Worm (Caenorhabditis elegans) whole organism, late embryonic: ENCODE results near the gene mcm-10.
A peak's percentile ranks its signal among the peaks of the same experiment; 100 is the strongest.

ENCODE experiments used
- C38D4.7 ChIP-seq: fragments of 200-800 bp; sonication (Bioruptor generic); optimal IDR thresholded peaks from 2 replicates; lab custom pipeline; 2018; ENCODE audit warnings: mild to moderate bottlenecking, missing genetic modification characterization, moderate library complexity, missing compliant biosample characterization
- K02D7.2 ChIP-seq: sonication (generic microtip); optimal IDR thresholded peaks from 2 replicates; lab custom pipeline; 2017; ENCODE audit warnings: mild to moderate bottlenecking, missing genetic modification characterization, missing compliant biosample characterization
- T23F11.4 ChIP-seq: fragments of 200-800 bp; sonication (Bioruptor generic); optimal IDR thresholded peaks from 2 replicates; lab custom pipeline; 2018; ENCODE audit warnings: mild to moderate bottlenecking, missing genetic modification characterization, missing compliant biosample characterization
- Y22D7AL.16 ChIP-seq: sonication (generic microtip); optimal IDR thresholded peaks from 2 replicates; lab custom pipeline; 2016; ENCODE audit warnings: missing genetic modification characterization, missing compliant biosample characterization
- ama-1 ChIP-seq: fragments of 150-350 bp; optimal IDR thresholded peaks from 2 replicates; lab custom pipeline; 2014
- ceh-19 ChIP-seq: fragments of 200-800 bp; sonication (Bioruptor generic); optimal IDR thresholded peaks from 2 replicates; lab custom pipeline; 2018; ENCODE audit warnings: mild to moderate bottlenecking, missing genetic modification characterization, missing compliant biosample characterization
- ceh-24 ChIP-seq: sonication (generic microtip); optimal IDR thresholded peaks from 2 replicates; lab custom pipeline; 2016; ENCODE audit warnings: mild to moderate bottlenecking, missing genetic modification characterization, missing compliant biosample characterization
- ceh-31 ChIP-seq: sonication (generic microtip); optimal IDR thresholded peaks from 2 replicates; lab custom pipeline; 2016; ENCODE audit warnings: missing genetic modification characterization, missing compliant biosample characterization
- ceh-34 ChIP-seq: sonication (generic microtip); optimal IDR thresholded peaks from 2 replicates; lab custom pipeline; 2016; ENCODE audit warnings: mild to moderate bottlenecking, missing genetic modification characterization, missing compliant biosample characterization
- ceh-45 ChIP-seq: fragments of 200-800 bp; sonication (Bioruptor generic); IDR thresholded peaks from 2 replicates; pipeline ENCODE4 v1.3.6; 2022; ENCODE audit warnings: missing genetic modification reagents, missing genetic modification characterization, missing compliant biosample characterization
- ceh-48 ChIP-seq: sonication (generic microtip); optimal IDR thresholded peaks from 2 replicates; lab custom pipeline; 2016; ENCODE audit warnings: missing genetic modification characterization, inconsistent platforms, missing compliant biosample characterization
- ceh-6 ChIP-seq: fragments of 200-800 bp; sonication (Bioruptor generic); optimal IDR thresholded peaks from 2 replicates; lab custom pipeline; 2018; ENCODE audit warnings: mild to moderate bottlenecking, missing genetic modification characterization, missing compliant biosample characterization
- ceh-9 ChIP-seq: sonication (generic microtip); optimal IDR thresholded peaks from 2 replicates; lab custom pipeline; 2016; ENCODE audit warnings: mild to moderate bottlenecking, missing genetic modification characterization, inconsistent platforms, missing compliant biosample characterization
- dmd-4 ChIP-seq: sonication (generic microtip); optimal IDR thresholded peaks from 2 replicates; lab custom pipeline; 2016; ENCODE audit warnings: borderline replicate concordance, missing genetic modification characterization, missing compliant biosample characterization
- dve-1 ChIP-seq: sonication (generic microtip); optimal IDR thresholded peaks from 2 replicates; lab custom pipeline; 2017; ENCODE audit warnings: antibody characterized with exemption, mild to moderate bottlenecking, missing genetic modification characterization, missing compliant biosample characterization
- elt-2 ChIP-seq: sonication (generic microtip); optimal IDR thresholded peaks from 2 replicates; lab custom pipeline; 2016; ENCODE audit warnings: missing genetic modification reagents, missing genetic modification characterization, missing compliant biosample characterization
- elt-4 ChIP-seq: sonication (generic microtip); optimal IDR thresholded peaks from 2 replicates; lab custom pipeline; 2016; ENCODE audit warnings: missing genetic modification characterization, missing compliant biosample characterization
- fax-1 ChIP-seq: sonication (generic microtip); optimal IDR thresholded peaks from 2 replicates; lab custom pipeline; 2016; ENCODE audit warnings: missing genotype, missing genetic modification characterization, missing compliant biosample characterization
- fkh-10 ChIP-seq: fragments of 150-350 bp; optimal IDR thresholded peaks from 2 replicates; lab custom pipeline; 2014; ENCODE audit warnings: missing biosample characterization, missing genetic modification reagents, missing genetic modification characterization
- fkh-6 ChIP-seq: sonication (generic microtip); optimal IDR thresholded peaks from 2 replicates; lab custom pipeline; 2016; ENCODE audit warnings: missing genetic modification characterization, missing compliant biosample characterization
- gmeb-2 ChIP-seq: sonication (generic microtip); optimal IDR thresholded peaks from 2 replicates; lab custom pipeline; 2016; ENCODE audit warnings: missing genetic modification characterization, inconsistent platforms, missing compliant biosample characterization
- hlh-15 ChIP-seq: sonication (generic microtip); optimal IDR thresholded peaks from 2 replicates; lab custom pipeline; 2016; ENCODE audit warnings: missing genetic modification characterization, missing compliant biosample characterization
- hlh-30 ChIP-seq: sonication (generic microtip); optimal IDR thresholded peaks from 2 replicates; lab custom pipeline; 2017; ENCODE audit warnings: antibody characterized with exemption, missing genetic modification characterization, missing compliant biosample characterization; ENCODE audit not compliant: insufficient read depth
- hlh-6 ChIP-seq: sonication (generic microtip); optimal IDR thresholded peaks from 2 replicates; lab custom pipeline; 2016; ENCODE audit warnings: missing genotype, missing genetic modification characterization, missing compliant biosample characterization
- madf-2 ChIP-seq: sonication (generic microtip); optimal IDR thresholded peaks from 2 replicates; lab custom pipeline; 2017; ENCODE audit warnings: missing genetic modification characterization, missing compliant biosample characterization
- nfya-1 ChIP-seq: sonication (generic microtip); optimal IDR thresholded peaks from 2 replicates; lab custom pipeline; 2017; ENCODE audit warnings: missing genetic modification characterization, mild to moderate bottlenecking, missing compliant biosample characterization, antibody characterized with exemption, moderate library complexity
- nhr-232 ChIP-seq: sonication (generic microtip); optimal IDR thresholded peaks from 2 replicates; lab custom pipeline; 2016; ENCODE audit warnings: missing genetic modification characterization, missing compliant biosample characterization
- odd-2 ChIP-seq: sonication (generic microtip); optimal IDR thresholded peaks from 2 replicates; lab custom pipeline; 2017; ENCODE audit warnings: antibody characterized with exemption, mild to moderate bottlenecking, missing genetic modification characterization, missing compliant biosample characterization
- pat-9 ChIP-seq: fragments of 200-800 bp; sonication (Bioruptor generic); optimal IDR thresholded peaks from 2 replicates; lab custom pipeline; 2018; ENCODE audit warnings: mild to moderate bottlenecking, missing genetic modification characterization, moderate library complexity, missing compliant biosample characterization
- ref-2 ChIP-seq: sonication (generic microtip); optimal IDR thresholded peaks from 2 replicates; lab custom pipeline; 2016; ENCODE audit warnings: missing genetic modification characterization, missing compliant biosample characterization
- rnt-1 ChIP-seq: sonication (generic microtip); optimal IDR thresholded peaks from 2 replicates; lab custom pipeline; 2016; ENCODE audit warnings: missing genetic modification characterization, missing compliant biosample characterization
- sdc-2 ChIP-seq: sonication (generic microtip); optimal IDR thresholded peaks from 2 replicates; lab custom pipeline; 2016; ENCODE audit warnings: missing genotype, missing genetic modification characterization, missing compliant biosample characterization
- sox-4 ChIP-seq: sonication (generic microtip); optimal IDR thresholded peaks from 2 replicates; lab custom pipeline; 2017; ENCODE audit warnings: mild to moderate bottlenecking, missing genetic modification characterization, inconsistent platforms, missing compliant biosample characterization
- syd-9 ChIP-seq: sonication (generic microtip); optimal IDR thresholded peaks from 2 replicates; lab custom pipeline; 2016; ENCODE audit warnings: mild to moderate bottlenecking, missing genetic modification characterization, moderate library complexity, missing compliant biosample characterization
- tbx-2 ChIP-seq: sonication (generic microtip); optimal IDR thresholded peaks from 2 replicates; lab custom pipeline; 2016; ENCODE audit warnings: missing genetic modification characterization, missing compliant biosample characterization
- tbx-7 ChIP-seq: sonication (generic microtip); optimal IDR thresholded peaks from 2 replicates; lab custom pipeline; 2016; ENCODE audit warnings: missing genotype, missing genetic modification characterization, missing compliant biosample characterization
- ttx-3 ChIP-seq: sonication (generic microtip); optimal IDR thresholded peaks from 2 replicates; lab custom pipeline; 2016; ENCODE audit warnings: missing genetic modification reagents, missing genetic modification characterization, missing compliant biosample characterization
- unc-3 ChIP-seq, 2 experiments: fragments of 200-800 bp in 1 of 2; sonication (Bioruptor generic) in 1 of 2; sonication (generic microtip) in 1 of 2; conservative IDR thresholded peaks in 1 of 2; optimal IDR thresholded peaks in 1 of 2; 2 replicates each; pipeline versions ENCODE4 v1.3.6 to Lab custom; 2016 to 2022; ENCODE audit warnings: missing compliant biosample characterization in 2 of 2, missing genetic modification characterization in 2 of 2, missing genetic modification reagents in 1 of 2
- unc-55 ChIP-seq: sonication (generic microtip); optimal IDR thresholded peaks from 2 replicates; lab custom pipeline; 2017; ENCODE audit warnings: missing biosample characterization, missing genetic modification reagents, missing genetic modification characterization

The mcm-10 gene

DNA sequence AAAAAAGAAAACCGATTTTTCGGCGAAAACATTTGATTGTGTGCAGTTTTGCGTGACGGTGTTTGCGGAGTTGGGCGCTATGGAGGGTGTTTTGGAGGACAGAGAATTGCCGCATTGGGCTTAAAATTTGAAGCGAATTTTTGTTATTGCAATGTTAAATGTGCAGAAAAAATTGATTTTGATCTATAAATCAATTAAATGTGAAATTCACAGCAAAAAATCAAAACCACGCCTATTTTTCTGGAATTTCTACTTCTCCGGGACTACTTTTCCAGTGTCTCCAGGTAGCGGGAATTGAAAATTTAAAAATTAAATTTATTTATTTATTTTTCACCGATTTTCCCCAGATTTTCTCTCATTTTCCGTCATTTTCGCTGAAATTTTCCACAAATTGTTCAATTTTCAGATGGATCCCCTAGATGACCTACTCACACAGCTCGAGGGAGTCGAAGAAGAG lies at the start of gene mcm-10 (continued):
- TF ChIP-seq C38D4.7 (GFP tag; lab: Kevin White, UChicago) (peak; percentile 35), sox-4 (no peak), gmeb-2 (tag; lab: Kevin White, UChicago) (peak; percentile 17), tbx-7 (tag; lab: Kevin White, UChicago) (peak; percentile 94), dve-1 (peak; percentile 18), tbx-2 (tag; lab: Kevin White, UChicago) (peak; percentile 97), ceh-31 (tag; lab: Kevin White, UChicago) (peak; percentile 99), madf-2 (peak; percentile 61), ceh-24 (tag; lab: Kevin White, UChicago) (peak; percentile 43), syd-9 (tag; lab: Kevin White, UChicago) (no peak), ama-1 (lab: Kevin White, UChicago) (no peak), hlh-15 (tag; lab: Kevin White, UChicago) (peak; percentile 78), Y22D7AL.16 (tag; lab: Kevin White, UChicago) (peak; percentile 21), K02D7.2 (no peak), odd-2 (no peak), ceh-48 (peak; percentile 12), T23F11.4 (GFP tag; lab: Kevin White, UChicago) (peak; percentile 43)

DNA sequence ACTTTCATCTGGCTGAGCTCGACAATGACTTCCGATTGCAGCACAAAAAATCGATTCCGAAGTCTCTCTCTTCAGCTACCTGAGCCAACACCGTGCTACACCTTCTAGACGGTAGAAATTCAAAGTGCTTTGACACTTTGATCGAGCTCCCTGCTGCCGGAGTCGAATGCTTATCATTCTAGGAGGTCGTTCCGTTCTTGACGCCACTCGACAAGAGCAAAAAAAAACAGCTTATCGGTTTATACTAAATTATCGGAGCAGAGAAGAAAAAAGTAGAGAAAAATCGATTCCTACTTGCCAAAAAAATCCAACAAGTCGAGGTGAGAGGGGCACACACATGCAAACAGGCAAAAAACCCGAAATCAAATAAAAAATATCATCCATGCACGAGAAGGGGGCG lies 48.8 kb upstream of the mcm-10 start:
- TF ChIP-seq Y22D7AL.16 (tag; lab: Kevin White, UChicago), result no peak
- no peak for TF ChIP-seq ref-2 (tag; lab: Kevin White, UChicago)
- TF ChIP-seq nfya-1 (tag; lab: Kevin White, UChicago), result no peak

DNA sequence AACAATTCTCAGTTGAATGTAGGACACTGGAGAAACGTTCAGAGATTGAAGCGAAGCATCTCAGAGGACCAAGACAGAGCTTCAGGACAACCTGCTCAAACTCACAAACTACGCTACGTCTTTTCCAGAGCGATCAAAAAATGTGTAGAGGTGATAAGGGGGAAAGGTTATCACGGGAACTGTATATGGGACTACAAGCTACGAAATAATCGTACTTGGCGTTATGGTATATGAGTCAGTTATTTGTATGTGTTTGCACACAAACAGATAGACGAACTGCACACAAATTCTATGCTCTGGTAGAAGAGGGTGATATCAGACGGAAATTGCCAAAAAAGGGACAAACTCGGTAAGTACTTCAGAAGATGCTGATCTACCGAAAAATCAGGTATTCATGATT lies 48.2 kb upstream of the mcm-10 start:
- TF ChIP-seq hlh-30 (tag; lab: Kevin White, UChicago) (no peak), ceh-45 (GFP tag; lab: Robert Waterston, UW) (no peak), hlh-15 (tag; lab: Kevin White, UChicago) (no peak), ttx-3 (no peak), ceh-6 (GFP tag; lab: Kevin White, UChicago) (no peak), K02D7.2 (no peak), dmd-4 (tag; lab: Kevin White, UChicago) (no peak), pat-9 (tag; lab: Kevin White, UChicago) (no peak), ceh-9 (no peak), nfya-1 (tag; lab: Kevin White, UChicago) (no peak), rnt-1 (tag; lab: Kevin White, UChicago) (no peak), elt-4 (tag; lab: Kevin White, UChicago) (no peak), ceh-34 (no peak), unc-55 (no peak), unc-3 (GFP tag; conservative IDR thresholded peaks at IDR 0.05; lab: Robert Waterston, UW) (no peak), unc-3 (tag; optimal IDR thresholded peaks at IDR 0.05; lab: Kevin White, UChicago) (no peak), fax-1 (tag; lab: Kevin White, UChicago) (no peak), ceh-19 (GFP tag; lab: Kevin White, UChicago) (no peak), sdc-2 (tag; lab: Kevin White, UChicago) (no peak)
- TF ChIP-seq, all 69 proteins: peak for 0

DNA sequence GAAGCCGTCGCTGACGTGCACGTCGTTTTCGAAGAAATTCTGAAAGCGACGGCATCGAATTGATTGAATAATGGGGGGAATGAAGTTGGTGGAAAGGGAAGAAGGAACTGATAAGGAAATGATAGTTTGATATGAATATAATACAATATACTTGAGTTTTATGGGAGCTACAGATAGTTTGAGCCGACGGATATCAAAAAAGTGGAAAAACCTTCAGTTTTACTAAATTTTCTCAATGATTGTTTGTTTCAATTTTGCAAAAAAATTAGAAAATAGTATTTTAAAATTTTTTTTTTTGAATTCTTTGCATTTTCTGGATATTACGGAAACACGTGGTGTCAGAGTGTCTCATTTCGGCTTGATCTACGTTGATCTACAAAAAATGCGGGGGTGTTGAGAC lies 46.6 kb upstream of the mcm-10 start, which contains the start of gene obr-1:
TSS of gene obr-1 (minus strand) at position 101 of the 400 bp plus-strand sequence.
- no peak for TF ChIP-seq elt-2 (tag; lab: Kevin White, UChicago)
- TF ChIP-seq hlh-6, result no peak
- no peak for TF ChIP-seq ama-1 (lab: Kevin White, UChicago)
- TF ChIP-seq nhr-232 (tag; lab: Kevin White, UChicago), result no peak
- TF ChIP-seq fkh-6 (tag; lab: Kevin White, UChicago), result no peak
- TF ChIP-seq fkh-10 (GFP tag; lab: Kevin White, UChicago), result no peak
